Fruit fly (Drosophila melanogaster): ENCODE data around the gene Snmp1.

Snmp1 gene

dm6 chr3R:21206802-21207238 lies 38.8 kb upstream of the Snmp1 start (continued):
- TF ChIP-seq CG2129 (GFP tag; IDR thresholded peaks at IDR 0.05; ENCODE audit: partially characterized antibody) (no peak), tll (GFP tag; optimal IDR thresholded peaks at IDR 0.05) (no peak), CG3847 (GFP tag; IDR thresholded peaks at IDR 0.05) (no peak), Dip2 (GFP tag; IDR thresholded peaks at IDR 0.05) (no peak), Rfx (GFP tag; IDR thresholded peaks at IDR 0.05) (peak; percentile 35; the same call in 1 of the 2 replicates), Med (GFP tag) (peak; percentile 56), z (GFP tag; IDR thresholded peaks at IDR 0.05) (peak; percentile 82), Dek (tag; optimal IDR thresholded peaks at IDR 0.05) (no peak), nerfin-2 (GFP tag; IDR thresholded peaks at IDR 0.05; ENCODE audit: partially characterized antibody) (no peak), CG32767 (GFP tag; IDR thresholded peaks at IDR 0.05) (no peak), CG17186 (GFP tag; optimal IDR thresholded peaks at IDR 0.05) (no peak), CG2712 (tag; optimal IDR thresholded peaks at IDR 0.05) (no peak), Hr39 (optimal IDR thresholded peaks at IDR 0.05) (no peak), org-1 (GFP tag; optimal IDR thresholded peaks at IDR 0.05) (no peak), Ssrp (tag; optimal IDR thresholded peaks at IDR 0.05) (no peak), CG7271 (tag; optimal IDR thresholded peaks at IDR 0.05) (no peak), Ptx1 (GFP tag; IDR thresholded peaks at IDR 0.05) (no peak), CG18764 (GFP tag; optimal IDR thresholded peaks at IDR 0.05) (no peak), CG14014 (GFP tag; IDR thresholded peaks at IDR 0.05) (no peak), CG1832 (GFP tag; optimal IDR thresholded peaks at IDR 0.05) (no peak), CG3163 (GFP tag; optimal IDR thresholded peaks at IDR 0.05) (peak; percentile 48), Tbp (GFP tag; optimal IDR thresholded peaks at IDR 0.05) (no peak), hb (GFP tag; IDR thresholded peaks at IDR 0.05; ENCODE audit: partially characterized antibody) (no peak), CG10979 (tag; optimal IDR thresholded peaks at IDR 0.05) (no peak), CG7987 (GFP tag; optimal IDR thresholded peaks at IDR 0.05) (no peak), D19B (GFP tag; optimal IDR thresholded peaks at IDR 0.05) (no peak), pfk (GFP tag; optimal IDR thresholded peaks at IDR 0.05) (peak; percentile 16), Atf-2 (GFP tag; optimal IDR thresholded peaks at IDR 0.05) (no peak), Side (GFP tag; optimal IDR thresholded peaks at IDR 0.05) (no peak), sd (tag; optimal IDR thresholded peaks at IDR 0.05) (peak; percentile 92), Xbp1 (GFP tag; optimal IDR thresholded peaks at IDR 0.05) (no peak), grn (GFP tag; optimal IDR thresholded peaks at IDR 0.05) (peak; percentile 98), Deaf1 (tag; optimal IDR thresholded peaks at IDR 0.05) (no peak), CG31224 (GFP tag; IDR thresholded peaks at IDR 0.05) (no peak), mam (GFP tag; optimal IDR thresholded peaks at IDR 0.05) (no peak), CG7786 (GFP tag; optimal IDR thresholded peaks at IDR 0.05) (no peak), emc (GFP tag; optimal IDR thresholded peaks at IDR 0.05) (no peak), CG17385 (GFP tag; optimal IDR thresholded peaks at IDR 0.05) (no peak), Awh (GFP tag; IDR thresholded peaks at IDR 0.05) (no peak), danr (GFP tag; IDR thresholded peaks at IDR 0.05) (no peak), CG8944 (GFP tag; optimal IDR thresholded peaks at IDR 0.05) (no peak), br (optimal IDR thresholded peaks at IDR 0.05) (no peak), ase (GFP tag; IDR thresholded peaks at IDR 0.05) (0 out of 3 replicates have a peak, but pooled peaks have one; percentile 0), vvl (GFP tag; IDR thresholded peaks at IDR 0.05) (0 out of 2 replicates have a peak, but pooled peaks have one; percentile 4), da (GFP tag; optimal IDR thresholded peaks at IDR 0.05) (no peak), gce (GFP tag; IDR thresholded peaks at IDR 0.05) (no peak), exex (tag; optimal IDR thresholded peaks at IDR 0.05) (peak; percentile 86), CG14710 (tag; optimal IDR thresholded peaks at IDR 0.05) (no peak), ara (GFP tag; IDR thresholded peaks at IDR 0.05) (no peak), CG8290 (GFP tag; optimal IDR thresholded peaks at IDR 0.05) (no peak), CG8290 (tag; optimal IDR thresholded peaks at IDR 0.05) (peak in 1 of 2 experiments; percentile 12), Spps (tag; optimal IDR thresholded peaks at IDR 0.05) (no peak), CG3838 (GFP tag; optimal IDR thresholded peaks at IDR 0.05) (no peak)
